Worm (Caenorhabditis elegans): ENCODE measurements around the gene str-185.

str-185 gene

ce11 chrIV:4403870-4404269 lies 25.9 kb downstream of the str-185 start:
- TF ChIP-seq dmd-6 (GFP tag; IDR thresholded peaks at IDR 0.05) (no peak), F37D6.2 (tag; optimal IDR thresholded peaks at IDR 0.05) (no peak), T26A8.4 (GFP tag; IDR thresholded peaks at IDR 0.05) (peak; percentile 31; the same call in 1 of the 2 replicates), nhr-25 (tag; optimal IDR thresholded peaks at IDR 0.05; ENCODE audit: borderline replicate concordance, insufficient read depth) (peak; percentile 37), F26F4.8 (GFP tag; conservative IDR thresholded peaks at IDR 0.05) (no peak), nhr-28 (tag; optimal IDR thresholded peaks at IDR 0.05) (peak; percentile 3), lsy-2 (tag; optimal IDR thresholded peaks at IDR 0.05) (peak in 1 of 2 experiments; percentile 3), ces-1 (GFP tag; optimal IDR thresholded peaks at IDR 0.05) (peak; percentile 73), Y48G9A.11 (GFP tag; IDR thresholded peaks at IDR 0.05) (no peak), vab-7 (GFP tag; IDR thresholded peaks at IDR 0.05) (no peak), lim-7 (GFP tag; IDR thresholded peaks at IDR 0.05) (0 out of 2 replicates have a peak, but pooled peaks have one; percentile 12), pqm-1 (tag; optimal IDR thresholded peaks at IDR 0.05) (no peak), lin-29 (GFP tag; IDR thresholded peaks at IDR 0.05) (no peak), ama-1 (optimal IDR thresholded peaks at IDR 0.05) (peak; percentile 33), arid-1 (GFP tag; conservative IDR thresholded peaks at IDR 0.05) (no peak), daf-16 (GFP tag; optimal IDR thresholded peaks at IDR 0.05) (no peak), daf-16 (tag; optimal IDR thresholded peaks at IDR 0.05) (no peak), hmg-1.1 (GFP tag; IDR thresholded peaks at IDR 0.05) (0 out of 2 replicates have a peak, but pooled peaks have one; percentile 16), snpc-4 (tag; optimal IDR thresholded peaks at IDR 0.05) (no peak), unc-39 (tag; optimal IDR thresholded peaks at IDR 0.05) (no peak), lin-13 (GFP tag; optimal IDR thresholded peaks at IDR 0.05) (no peak), ceh-44 (GFP tag; IDR thresholded peaks at IDR 0.05) (no peak), nhr-11 (tag; optimal IDR thresholded peaks at IDR 0.05) (no peak), sdz-12 (GFP tag; optimal IDR thresholded peaks at IDR 0.05) (no peak), php-3 (GFP tag; IDR thresholded peaks at IDR 0.05) (no peak), fkh-10 (GFP tag; optimal IDR thresholded peaks at IDR 0.05) (no peak), rbr-2 (tag; optimal IDR thresholded peaks at IDR 0.05) (peak; percentile 12), snpc-1.2 (GFP tag; IDR thresholded peaks at IDR 0.05) (no peak), ceh-20 (GFP tag; IDR thresholded peaks at IDR 0.05) (no peak), ctbp-1 (GFP tag; IDR thresholded peaks at IDR 0.05) (0 out of 2 replicates have a peak, but pooled peaks have one; percentile 41), pha-4 (GFP tag; IDR thresholded peaks at IDR 0.05) (no peak), pha-4 (tag; optimal IDR thresholded peaks at IDR 0.05) (no peak), lin-38 (GFP tag; IDR thresholded peaks at IDR 0.05) (no peak), mep-1 (tag; optimal IDR thresholded peaks at IDR 0.05) (peak; percentile 5), unc-62 (GFP tag; optimal IDR thresholded peaks at IDR 0.05 in 1 of 2) (peak in 1 of 2 experiments; percentile 48), unc-62 (tag; optimal IDR thresholded peaks at IDR 0.05) (no peak), duxl-1 (tag; optimal IDR thresholded peaks at IDR 0.05; ENCODE audit: poor library complexity) (no peak), daf-8 (GFP tag; IDR thresholded peaks at IDR 0.05) (no peak), dmd-9 (GFP tag; IDR thresholded peaks at IDR 0.05) (no peak), skn-1 (tag; optimal IDR thresholded peaks at IDR 0.05) (no peak)

- peak in 1 of 2 experiments; percentile 52 for TF ChIP-seq lsy-2 (tag; optimal IDR thresholded peaks at IDR 0.05)
- no peak for TF ChIP-seq F49E8.2 (tag; optimal IDR thresholded peaks at IDR 0.05; ENCODE audit: borderline replicate concordance)
- peak; percentile 18 for TF ChIP-seq T20F7.1 (GFP tag; optimal IDR thresholded peaks at IDR 0.05)
- TF ChIP-seq hif-1 (tag; optimal IDR thresholded peaks at IDR 0.05), result peak in 1 of 2 experiments; percentile 3
- no peak for TF ChIP-seq ceh-28 (tag; optimal IDR thresholded peaks at IDR 0.05)
- TF ChIP-seq aha-1 (tag), result peak; percentile 32
- TF ChIP-seq lir-3 (tag; optimal IDR thresholded peaks at IDR 0.05), result no peak
- no peak for TF ChIP-seq ZK546.5 (tag; optimal IDR thresholded peaks at IDR 0.05)
- peak; percentile 4 for TF ChIP-seq nhr-25 (tag; optimal IDR thresholded peaks at IDR 0.05; ENCODE audit: borderline replicate concordance, insufficient read depth)
- TF ChIP-seq dpl-1 (GFP tag; optimal IDR thresholded peaks at IDR 0.05), result peak; percentile 20
- TF ChIP-seq lin-38 (GFP tag; IDR thresholded peaks at IDR 0.05), result no peak
- peak; percentile 67 for TF ChIP-seq hlh-11 (tag; optimal IDR thresholded peaks at IDR 0.05)
- TF ChIP-seq ama-1 (optimal IDR thresholded peaks at IDR 0.05), result no peak
- no peak for TF ChIP-seq ceh-32 (tag; optimal IDR thresholded peaks at IDR 0.05; ENCODE audit: poor library complexity)
- TF ChIP-seq duxl-1 (tag; optimal IDR thresholded peaks at IDR 0.05; ENCODE audit: poor library complexity), result no peak
- peak; percentile 60 for TF ChIP-seq nhr-28 (tag; optimal IDR thresholded peaks at IDR 0.05)
- peak; percentile 66 for TF ChIP-seq dve-1 (tag; optimal IDR thresholded peaks at IDR 0.05; ENCODE audit: insufficient read depth)
- peak in 1 of 2 experiments; percentile 28 for TF ChIP-seq mdl-1 (tag; optimal IDR thresholded peaks at IDR 0.05)
Observed at ce11 chrIV:4402413-4402812, 27.4 kb downstream of the str-185 start.
